Fruit fly (Drosophila melanogaster) whole organism, embryonic: Measurements from ENCODE around the gene CG11912.

Source experiments
- Atf-2 ChIP-seq: fragments of 200-800 bp; sonication (Bioruptor generic); optimal IDR thresholded peaks from 2 replicates; lab custom pipeline; 2016; ENCODE audit warnings: missing biosample characterization, missing genetic modification characterization
- Awh ChIP-seq: fragments of 200-800 bp; sonication (Bioruptor generic); IDR thresholded peaks from 2 replicates; pipeline ENCODE4, ENCODE4 v1.3.6; 2022; ENCODE audit warnings: missing biosample characterization, missing genetic modification characterization
- BEAF-32 ChIP-seq: fragments of 200-800 bp; sonication (Bioruptor generic); optimal IDR thresholded peaks from 3 replicates; lab custom pipeline; 2017; ENCODE audit warnings: missing biosample characterization, missing genetic modification characterization, mild to moderate bottlenecking, moderate library complexity, missing genetic modification reagents
- Bdp1 ChIP-seq: fragments of 200-800 bp; sonication (Bioruptor generic); optimal IDR thresholded peaks from 3 replicates; lab custom pipeline; 2016; ENCODE audit warnings: missing biosample characterization, missing genetic modification characterization
- Blimp-1 ChIP-seq: fragments of 200-800 bp; sonication (Bioruptor generic); optimal IDR thresholded peaks from 3 replicates; lab custom pipeline; 2018; ENCODE audit warnings: missing biosample characterization, missing genetic modification characterization, mild to moderate bottlenecking, moderate library complexity, missing genetic modification reagents
- CG10274 ChIP-seq: fragments of 200-800 bp; sonication (Bioruptor generic); optimal IDR thresholded peaks from 3 replicates; lab custom pipeline; 2017; ENCODE audit warnings: missing biosample characterization, mild to moderate bottlenecking, missing genetic modification characterization
- CG12659 ChIP-seq: fragments of 200-800 bp; sonication (Bioruptor generic); optimal IDR thresholded peaks from 3 replicates; lab custom pipeline; 2017; ENCODE audit warnings: mild to moderate bottlenecking, missing biosample characterization, missing genetic modification reagents, missing genetic modification characterization
- CG12769 ChIP-seq: fragments of 200-800 bp; sonication (Bioruptor generic); optimal IDR thresholded peaks from 2 replicates; lab custom pipeline; 2019; ENCODE audit warnings: missing biosample characterization, mild to moderate bottlenecking, missing genetic modification characterization, moderate library complexity
- CG1529 ChIP-seq: fragments of 200-800 bp; sonication (Bioruptor generic); optimal IDR thresholded peaks from 3 replicates; lab custom pipeline; 2018; ENCODE audit warnings: missing biosample characterization, missing genetic modification characterization
- CG15479 ChIP-seq: fragments of 200-800 bp; sonication (Bioruptor generic); optimal IDR thresholded peaks from 3 replicates; lab custom pipeline; 2019; ENCODE audit warnings: missing biosample characterization, mild to moderate bottlenecking, missing genetic modification characterization, moderate library complexity
- CG15696 ChIP-seq: fragments of 200-800 bp; sonication (Bioruptor generic); optimal IDR thresholded peaks from 2 replicates; lab custom pipeline; 2019; ENCODE audit warnings: missing biosample characterization, mild to moderate bottlenecking, missing genetic modification characterization, moderate library complexity
- CG16813 ChIP-seq: fragments of 200-800 bp; sonication (Bioruptor generic); IDR thresholded peaks from 3 replicates; pipeline ENCODE4 v1.3.6; 2022; ENCODE audit warnings: missing biosample characterization, missing genetic modification characterization; ENCODE audit not compliant: partially characterized antibody
- CG16863 ChIP-seq: fragments of 200-800 bp; sonication (Bioruptor generic); optimal IDR thresholded peaks from 3 replicates; lab custom pipeline; 2016; ENCODE audit warnings: missing biosample characterization, missing genetic modification characterization
- CG17359 ChIP-seq: fragments of 200-800 bp; sonication (Bioruptor generic); optimal IDR thresholded peaks from 3 replicates; lab custom pipeline; 2018; ENCODE audit warnings: missing biosample characterization, mild to moderate bottlenecking, missing genetic modification characterization, moderate library complexity
- CG18011 ChIP-seq: fragments of 200-800 bp; sonication (Bioruptor generic); optimal IDR thresholded peaks from 2 replicates; lab custom pipeline; 2017; ENCODE audit warnings: missing biosample characterization, missing genetic modification characterization, mild to moderate bottlenecking, moderate library complexity, missing genotype
- CG2712 ChIP-seq: fragments of 200-800 bp; optimal IDR thresholded peaks from 3 replicates; lab custom pipeline; 2019; ENCODE audit warnings: missing biosample characterization, mild to moderate bottlenecking, missing genetic modification characterization, moderate library complexity
- CG31365 ChIP-seq: fragments of 200-800 bp; sonication (Bioruptor generic); optimal IDR thresholded peaks from 2 replicates; lab custom pipeline; 2018; ENCODE audit warnings: missing biosample characterization, mild to moderate bottlenecking, missing genetic modification characterization
- CG32772 ChIP-seq: fragments of 200-800 bp; sonication (Bioruptor generic); IDR thresholded peaks from 2 replicates; pipeline ENCODE4 v1.3.6; 2022; ENCODE audit warnings: missing biosample characterization, missing genetic modification characterization
- CG3281 ChIP-seq: fragments of 200-800 bp; sonication (Bioruptor generic); optimal IDR thresholded peaks from 3 replicates; lab custom pipeline; 2017; ENCODE audit warnings: missing biosample characterization, mild to moderate bottlenecking, missing genetic modification characterization
- CG4282 ChIP-seq: fragments of 200-800 bp; sonication (Bioruptor generic); optimal IDR thresholded peaks from 2 replicates; lab custom pipeline; 2016; ENCODE audit warnings: missing biosample characterization, missing genetic modification characterization
- CG4730 ChIP-seq: fragments of 200-800 bp; sonication (Bioruptor generic); IDR thresholded peaks from 2 replicates; pipeline ENCODE4 v1.3.6; 2022; ENCODE audit warnings: missing biosample characterization, missing genetic modification characterization
- CG5953 ChIP-seq: fragments of 200-800 bp; sonication (Bioruptor generic); IDR thresholded peaks from 2 replicates; pipeline ENCODE4 v1.3.6; 2022; ENCODE audit warnings: missing biosample characterization, missing genetic modification characterization
- CG6654 ChIP-seq: fragments of 200-800 bp; sonication (Bioruptor generic); optimal IDR thresholded peaks from 2 replicates; lab custom pipeline; 2017; ENCODE audit warnings: missing biosample characterization, mild to moderate bottlenecking, missing genetic modification characterization
- Camta ChIP-seq: fragments of 200-800 bp; sonication (Bioruptor generic); optimal IDR thresholded peaks from 2 replicates; lab custom pipeline; 2016; ENCODE audit warnings: missing biosample characterization, missing genetic modification characterization
- Dip3 ChIP-seq: fragments of 200-800 bp; sonication (Bioruptor generic); optimal IDR thresholded peaks from 3 replicates; lab custom pipeline; 2016; ENCODE audit warnings: missing biosample characterization, missing genetic modification characterization
- Dref ChIP-seq: fragments of 200-800 bp; sonication (Bioruptor generic); IDR thresholded peaks from 2 replicates; pipeline ENCODE4 v1.3.6; 2022; ENCODE audit warnings: missing biosample characterization, missing genetic modification characterization
- Drgx ChIP-seq: fragments of 200-800 bp; sonication (Bioruptor generic); IDR thresholded peaks from 2 replicates; pipeline ENCODE4 v1.3.6; 2022; ENCODE audit warnings: missing biosample characterization, missing genetic modification characterization
- NC2α ChIP-seq: fragments of 200-800 bp; sonication (Bioruptor generic); optimal IDR thresholded peaks from 2 replicates; lab custom pipeline; 2016; ENCODE audit warnings: missing biosample characterization, missing genetic modification characterization
- Nf-YA ChIP-seq: fragments of 200-800 bp; sonication (Bioruptor generic); IDR thresholded peaks from 2 replicates; pipeline ENCODE4 v1.3.6; 2022; ENCODE audit warnings: missing biosample characterization, missing genetic modification characterization
- Usf ChIP-seq: fragments of 200-800 bp; sonication (Bioruptor generic); optimal IDR thresholded peaks from 2 replicates; lab custom pipeline; 2017; ENCODE audit warnings: missing genotype, missing biosample characterization, missing genetic modification characterization
- br ChIP-seq: fragments of >200 bp; optimal IDR thresholded peaks from 2 replicates; lab custom pipeline; 2017
- dati ChIP-seq: fragments of 200-800 bp; sonication (Bioruptor generic); IDR thresholded peaks from 2 replicates; pipeline ENCODE4 v1.3.6; 2022; ENCODE audit warnings: missing biosample characterization, missing genetic modification characterization
- fd64A ChIP-seq: fragments of 200-800 bp; sonication (Bioruptor generic); optimal IDR thresholded peaks from 3 replicates; lab custom pipeline; 2018; ENCODE audit warnings: missing biosample characterization, mild to moderate bottlenecking, missing genetic modification characterization
- gfzf ChIP-seq: fragments of 200-800 bp; sonication (Bioruptor generic); optimal IDR thresholded peaks from 2 replicates; lab custom pipeline; 2016; ENCODE audit warnings: missing biosample characterization, mild to moderate bottlenecking, missing genetic modification characterization, moderate library complexity
- hkb ChIP-seq, 2 experiments: fragments of 200-800 bp in 1 of 2; fragments of >200 bp in 1 of 2; sonication (Bioruptor generic) in 1 of 2; IDR thresholded peaks in 1 of 2; optimal IDR thresholded peaks in 1 of 2; 2 replicates each; pipeline versions ENCODE4 v1.3.6 to Lab custom; 2017 to 2022; ENCODE audit warnings: missing biosample characterization in 1 of 2, missing genetic modification characterization in 1 of 2
- kni ChIP-seq: fragments of 200-800 bp; sonication (Bioruptor generic); optimal IDR thresholded peaks from 3 replicates; lab custom pipeline; 2017; ENCODE audit warnings: mild to moderate bottlenecking, missing biosample characterization, missing genetic modification reagents, missing genetic modification characterization
- oc ChIP-seq: fragments of 200-800 bp; sonication (Bioruptor generic); optimal IDR thresholded peaks from 2 replicates; lab custom pipeline; 2018; ENCODE audit warnings: missing biosample characterization, mild to moderate bottlenecking, missing genetic modification characterization, moderate library complexity
- tll ChIP-seq, 2 experiments: fragments of 200-800 bp in 1 of 2; fragments of >200 bp in 1 of 2; sonication (Bioruptor generic) in 1 of 2; optimal IDR thresholded peaks; 2 replicates each; lab custom pipeline; 2017 to 2019; ENCODE audit warnings: missing biosample characterization in 2 of 2, missing genetic modification characterization in 2 of 2, mild to moderate bottlenecking in 1 of 2, moderate library complexity in 1 of 2
- twi ChIP-seq: fragments of 200-800 bp; optimal IDR thresholded peaks from 2 replicates; lab custom pipeline; 2019; ENCODE audit warnings: missing biosample characterization, mild to moderate bottlenecking, missing genetic modification characterization, moderate library complexity
- usp ChIP-seq: fragments of >200 bp; optimal IDR thresholded peaks from 2 replicates; lab custom pipeline; 2017; ENCODE audit warnings: missing biosample characterization, missing genetic modification characterization
- wdn ChIP-seq: fragments of 200-800 bp; sonication (Bioruptor generic); IDR thresholded peaks from 2 replicates; pipeline ENCODE4 v1.3.6; 2022; ENCODE audit warnings: missing biosample characterization, missing genetic modification characterization
- zfh1 ChIP-seq: fragments of 200-800 bp; sonication (Bioruptor generic); IDR thresholded peaks from 3 replicates; pipeline ENCODE4 v1.3.6; 2022; ENCODE audit warnings: missing biosample characterization, missing genetic modification characterization

The CG11912 gene

dm6 chr2L:357556-358130 is 38.6 kb upstream of the CG11912 start, which contains the start of gene Ent1 (continued):
- TF ChIP-seq CG15696 (tag; lab: Kevin White, UChicago) (no peak), dati (GFP tag; lab: Robert Waterston, UW) (no peak), NC2α (no peak), Dip3 (GFP tag; lab: Kevin White, UChicago) (no peak), gfzf (GFP tag; lab: Kevin White, UChicago) (peak; percentile 35), BEAF-32 (GFP tag; lab: Kevin White, UChicago) (peak; percentile 90)

- TF ChIP-seq CG5953 (GFP tag; lab: Robert Waterston, UW) = no peak
- peak; percentile 8 for TF ChIP-seq twi (tag; lab: Kevin White, UChicago)
- TF ChIP-seq zfh1 (GFP tag; lab: Robert Waterston, UW) = no peak
- no peak for TF ChIP-seq CG31365 (tag; lab: Kevin White, UChicago)
- TF ChIP-seq Drgx (GFP tag; lab: Robert Waterston, UW) = no peak
- no peak for TF ChIP-seq kni (GFP tag; lab: Kevin White, UChicago)
- TF ChIP-seq Usf (GFP tag; lab: Kevin White, UChicago) = no peak
- TF ChIP-seq Dref = no peak
- peak in 1 of 2 experiments; percentile 83 for TF ChIP-seq tll (GFP tag; optimal IDR thresholded peaks at IDR 0.05; lab: Kevin White, UChicago)
- TF ChIP-seq CG32772 (GFP tag; lab: Robert Waterston, UW) = no peak
- TF ChIP-seq CG16813 (GFP tag; lab: Robert Waterston, UW) = no peak
- TF ChIP-seq CG12659 (GFP tag; lab: Kevin White, UChicago) = no peak
- TF ChIP-seq CG15479 (GFP tag; lab: Kevin White, UChicago) = peak; percentile 90
- no peak for TF ChIP-seq CG16863 (GFP tag; lab: Kevin White, UChicago)
- no peak for TF ChIP-seq usp (GFP tag; lab: Kevin White, UChicago)
- TF ChIP-seq Blimp-1 (GFP tag; lab: Kevin White, UChicago) = no peak
- TF ChIP-seq CG17359 (tag; lab: Kevin White, UChicago) = no peak
- TF ChIP-seq hkb (optimal IDR thresholded peaks at IDR 0.05; lab: Kevin White, UChicago) = no peak
- TF ChIP-seq hkb (GFP tag; IDR thresholded peaks at IDR 0.05; lab: Robert Waterston, UW) = no peak
- no peak for TF ChIP-seq CG15696 (tag; lab: Kevin White, UChicago)
- no peak for TF ChIP-seq Bdp1 (GFP tag; lab: Kevin White, UChicago)
- TF ChIP-seq CG4730 (GFP tag; lab: Robert Waterston, UW) = no peak
- no peak for TF ChIP-seq wdn
These were observed 37.2 kb upstream of the CG11912 start for dm6 chr2L:356234-356633.

- TF ChIP-seq Nf-YA (GFP tag; lab: Robert Waterston, UW) (no peak), oc (tag; lab: Kevin White, UChicago) (no peak), CG3281 (no peak), CG4282 (no peak), hkb (optimal IDR thresholded peaks at IDR 0.05; lab: Kevin White, UChicago) (no peak), hkb (GFP tag; IDR thresholded peaks at IDR 0.05; lab: Robert Waterston, UW) (no peak), Camta (GFP tag; lab: Kevin White, UChicago) (no peak), CG12769 (tag; lab: Kevin White, UChicago) (no peak), CG6654 (peak; percentile 60), fd64A (no peak), CG18011 (no peak), CG2712 (tag; lab: Kevin White, UChicago) (no peak), CG1529 (GFP tag; lab: Kevin White, UChicago) (peak; percentile 88), Awh (GFP tag; lab: Robert Waterston, UW) (no peak), br (lab: Kevin White, UChicago) (no peak), Atf-2 (no peak), CG10274 (GFP tag; lab: Kevin White, UChicago) (no peak)
These were observed 28.5 kb upstream of the CG11912 start for dm6 chr2L:347604-348003.
